Fruit fly (Drosophila melanogaster): ENCODE results near the gene CG7889.

- no peak for TF ChIP-seq psq (GFP tag; optimal IDR thresholded peaks at IDR 0.05)
- TF ChIP-seq br (GFP tag; optimal IDR thresholded peaks at IDR 0.05) = no peak
- TF ChIP-seq CG32264 (GFP tag; optimal IDR thresholded peaks at IDR 0.05) = no peak
- TF ChIP-seq brk (GFP tag; optimal IDR thresholded peaks at IDR 0.05) = no peak
- no peak for TF ChIP-seq Dfd (GFP tag; optimal IDR thresholded peaks at IDR 0.05)
- TF ChIP-seq pan (optimal IDR thresholded peaks at IDR 0.05) = no peak
Measured at dm6 chrX:19215215-19215614, 28.2 kb upstream of the CG7889 start, which contains the start of gene Muc18B.
